Fruit fly (Drosophila melanogaster): ENCODE data around the gene tomb.

dm6 chr2L:5526738-5527137 is 9.8 kb downstream of the tomb start, which contains the start of gene Cox11:
- no peak for TF ChIP-seq CG32121 (GFP tag; IDR thresholded peaks at IDR 0.05)
- no peak for TF ChIP-seq CG8159 (tag; optimal IDR thresholded peaks at IDR 0.05)
- TF ChIP-seq CG13204 (GFP tag; optimal IDR thresholded peaks at IDR 0.05) = no peak
- TF ChIP-seq Pif1B (GFP tag; optimal IDR thresholded peaks at IDR 0.05) = no peak
- no peak for TF ChIP-seq rn (GFP tag; IDR thresholded peaks at IDR 0.05)
